Worm (Caenorhabditis elegans): ENCODE measurements around the gene cisd-3.1.

DNA sequence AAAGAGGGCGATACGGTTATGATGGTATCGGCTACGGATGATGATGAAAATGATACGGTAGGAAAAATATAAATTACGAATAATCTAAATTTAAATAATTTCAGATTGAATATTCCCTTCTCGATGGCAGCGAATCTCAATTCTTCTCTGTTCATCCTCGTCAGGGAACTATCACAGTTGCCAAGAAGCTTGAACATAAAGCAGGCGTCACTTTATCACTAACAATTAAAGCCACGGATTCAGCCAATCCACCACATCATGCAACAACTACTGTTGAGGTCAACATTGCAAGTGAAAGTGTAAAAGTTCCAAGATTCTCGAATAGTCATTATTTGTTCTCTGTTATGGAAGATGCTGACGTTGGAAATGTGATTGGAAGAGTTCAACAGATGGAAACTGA lies 11.7 kb upstream of the cisd-3.1 start:
- TF ChIP-seq jun-1 (tag; optimal IDR thresholded peaks at IDR 0.05) (no peak), nhr-23 (tag; optimal IDR thresholded peaks at IDR 0.05) (no peak), nhr-11 (tag; optimal IDR thresholded peaks at IDR 0.05) (no peak), nhr-77 (tag; optimal IDR thresholded peaks at IDR 0.05) (no peak), ztf-11 (tag; optimal IDR thresholded peaks at IDR 0.05) (no peak), ceh-82 (tag; optimal IDR thresholded peaks at IDR 0.05) (no peak), unc-62 (GFP tag; optimal IDR thresholded peaks at IDR 0.05) (no peak), daf-12 (tag; optimal IDR thresholded peaks at IDR 0.05) (no peak), elt-1 (tag; optimal IDR thresholded peaks at IDR 0.05) (no peak), nfya-1 (tag; optimal IDR thresholded peaks at IDR 0.05; ENCODE audit: insufficient read depth) (no peak), nhr-28 (tag; optimal IDR thresholded peaks at IDR 0.05) (no peak), ama-1 (optimal IDR thresholded peaks at IDR 0.05) (no peak)

Data from whole organism, L3 larva.